Fruit fly (Drosophila melanogaster) whole organism, embryonic: ENCODE measurements around the gene CG15446.

Experiments used
- Awh ChIP-seq: fragments of 200-800 bp; sonication (Bioruptor generic); IDR thresholded peaks from 2 replicates; pipeline ENCODE4, ENCODE4 v1.3.6; 2022; ENCODE audit warnings: missing biosample characterization, missing genetic modification characterization
- CG10209 ChIP-seq: fragments of 200-800 bp; sonication (Bioruptor generic); optimal IDR thresholded peaks from 3 replicates; lab custom pipeline; 2017; ENCODE audit warnings: missing biosample characterization, mild to moderate bottlenecking, missing genetic modification characterization, missing genetic modification reagents
- CG1024 ChIP-seq: fragments of 200-800 bp; sonication (Bioruptor generic); IDR thresholded peaks from 2 replicates; pipeline ENCODE4 v1.3.6; 2022; ENCODE audit warnings: missing biosample characterization, missing genetic modification characterization
- CG11456 ChIP-seq: fragments of 200-800 bp; sonication (Bioruptor generic); IDR thresholded peaks from 3 replicates; pipeline ENCODE4 v1.3.6; 2022; ENCODE audit warnings: missing biosample characterization, missing genetic modification characterization
- CG14710 ChIP-seq: fragments of 200-800 bp; sonication (Bioruptor generic); optimal IDR thresholded peaks from 3 replicates; lab custom pipeline; 2019; ENCODE audit warnings: missing biosample characterization, mild to moderate bottlenecking, missing genetic modification characterization, moderate library complexity
- CG15479 ChIP-seq: fragments of 200-800 bp; sonication (Bioruptor generic); optimal IDR thresholded peaks from 3 replicates; lab custom pipeline; 2019; ENCODE audit warnings: missing biosample characterization, mild to moderate bottlenecking, missing genetic modification characterization, moderate library complexity
- CG15601 ChIP-seq: fragments of 200-800 bp; sonication (Bioruptor generic); optimal IDR thresholded peaks from 3 replicates; lab custom pipeline; 2019; ENCODE audit warnings: missing biosample characterization, mild to moderate bottlenecking, missing genetic modification characterization, moderate library complexity
- CG2199 ChIP-seq: fragments of 200-800 bp; sonication (Bioruptor generic); IDR thresholded peaks from 3 replicates; pipeline ENCODE4 v1.3.6; 2022; ENCODE audit warnings: missing biosample characterization, missing genetic modification characterization
- CG2889 ChIP-seq: fragments of 200-800 bp; sonication (Bioruptor generic); IDR thresholded peaks from 3 replicates; pipeline ENCODE4 v1.3.6; 2022; ENCODE audit warnings: missing biosample characterization, missing genetic modification characterization
- CG32772 ChIP-seq: fragments of 200-800 bp; sonication (Bioruptor generic); IDR thresholded peaks from 2 replicates; pipeline ENCODE4 v1.3.6; 2022; ENCODE audit warnings: missing biosample characterization, missing genetic modification characterization
- CG3726 ChIP-seq: fragments of 200-800 bp; sonication (Bioruptor generic); IDR thresholded peaks from 3 replicates; pipeline ENCODE4, ENCODE4 v1.3.6; 2022; ENCODE audit warnings: missing biosample characterization, missing genetic modification characterization
- CG3995 ChIP-seq: fragments of 200-800 bp; sonication (Bioruptor generic); optimal IDR thresholded peaks from 3 replicates; lab custom pipeline; 2016; ENCODE audit warnings: missing biosample characterization, missing genetic modification characterization
- CG42726 ChIP-seq: fragments of 200-800 bp; sonication (Bioruptor generic); IDR thresholded peaks from 2 replicates; pipeline ENCODE4 v1.3.6; 2022; ENCODE audit warnings: missing biosample characterization, missing genetic modification characterization; ENCODE audit not compliant: partially characterized antibody
- CG43689 ChIP-seq: fragments of 200-800 bp; sonication (Bioruptor generic); IDR thresholded peaks from 2 replicates; pipeline ENCODE4 v1.3.6; 2022; ENCODE audit warnings: missing biosample characterization, missing genetic modification characterization
- CG5953 ChIP-seq: fragments of 200-800 bp; sonication (Bioruptor generic); IDR thresholded peaks from 2 replicates; pipeline ENCODE4 v1.3.6; 2022; ENCODE audit warnings: missing biosample characterization, missing genetic modification characterization
- CG6683 ChIP-seq: fragments of 200-800 bp; sonication (Bioruptor generic); optimal IDR thresholded peaks from 2 replicates; lab custom pipeline; 2017; ENCODE audit warnings: missing biosample characterization, mild to moderate bottlenecking, missing genetic modification characterization, missing genetic modification reagents
- CG6813 ChIP-seq: fragments of 200-800 bp; sonication (Bioruptor generic); optimal IDR thresholded peaks from 2 replicates; lab custom pipeline; 2017; ENCODE audit warnings: missing biosample characterization, missing genetic modification characterization, mild to moderate bottlenecking, moderate library complexity, missing genetic modification reagents
- CG7786 ChIP-seq: fragments of 200-800 bp; sonication (Bioruptor generic); optimal IDR thresholded peaks from 2 replicates; lab custom pipeline; 2016; ENCODE audit warnings: missing biosample characterization, missing genetic modification characterization
- CG8290 ChIP-seq, 3 experiments: fragments of 200-800 bp; sonication (Bioruptor generic); optimal IDR thresholded peaks; 2 replicates each; lab custom pipeline; 2016 to 2019; ENCODE audit warnings: missing biosample characterization in 3 of 3, missing genetic modification characterization in 3 of 3, mild to moderate bottlenecking in 2 of 3, moderate library complexity in 1 of 3
- CG9932 ChIP-seq: fragments of 200-800 bp; sonication (Bioruptor generic); IDR thresholded peaks from 2 replicates; pipeline ENCODE4 v1.3.6; 2022; ENCODE audit warnings: missing biosample characterization, missing genetic modification characterization
- Drgx ChIP-seq: fragments of 200-800 bp; sonication (Bioruptor generic); IDR thresholded peaks from 2 replicates; pipeline ENCODE4 v1.3.6; 2022; ENCODE audit warnings: missing biosample characterization, missing genetic modification characterization
- ERR ChIP-seq: fragments of 200-800 bp; sonication (Bioruptor generic); optimal IDR thresholded peaks from 2 replicates; lab custom pipeline; 2016; ENCODE audit warnings: missing biosample characterization, missing genetic modification characterization
- Hmr ChIP-seq: fragments of 200-800 bp; sonication (Bioruptor generic); optimal IDR thresholded peaks from 3 replicates; lab custom pipeline; 2017; ENCODE audit warnings: mild to moderate bottlenecking, missing biosample characterization, missing genetic modification reagents, missing genetic modification characterization
- Max ChIP-seq: fragments of 200-800 bp; sonication (Bioruptor generic); optimal IDR thresholded peaks from 2 replicates; lab custom pipeline; 2016; ENCODE audit warnings: missing biosample characterization, mild to moderate bottlenecking, missing genetic modification characterization
- Mrtf ChIP-seq: fragments of 200-800 bp; sonication (Bioruptor generic); IDR thresholded peaks from 3 replicates; pipeline ENCODE4 v1.3.6; 2022; ENCODE audit warnings: missing biosample characterization, missing genetic modification characterization
- NC2α ChIP-seq: fragments of 200-800 bp; sonication (Bioruptor generic); optimal IDR thresholded peaks from 2 replicates; lab custom pipeline; 2016; ENCODE audit warnings: missing biosample characterization, missing genetic modification characterization
- Neu2 ChIP-seq: fragments of 200-800 bp; sonication (Bioruptor generic); optimal IDR thresholded peaks from 3 replicates; lab custom pipeline; 2016; ENCODE audit warnings: missing biosample characterization, missing genetic modification characterization, borderline replicate concordance
- Side ChIP-seq: fragments of 200-800 bp; sonication (Bioruptor generic); optimal IDR thresholded peaks from 2 replicates; lab custom pipeline; 2016; ENCODE audit warnings: missing biosample characterization, missing genetic modification characterization
- Vsx1 ChIP-seq: fragments of 200-800 bp; sonication (Bioruptor generic); optimal IDR thresholded peaks from 2 replicates; lab custom pipeline; 2017; ENCODE audit warnings: missing biosample characterization, mild to moderate bottlenecking, missing genetic modification characterization, missing genetic modification reagents
- al ChIP-seq: fragments of 200-800 bp; sonication (Bioruptor generic); IDR thresholded peaks from 2 replicates; pipeline ENCODE4 v1.3.6; 2022; ENCODE audit warnings: missing biosample characterization, missing genetic modification characterization
- emc ChIP-seq: fragments of 200-800 bp; sonication (Bioruptor generic); optimal IDR thresholded peaks from 2 replicates; lab custom pipeline; 2016; ENCODE audit warnings: missing biosample characterization, missing genetic modification characterization
- ewg ChIP-seq: fragments of 200-800 bp; sonication (Bioruptor generic); optimal IDR thresholded peaks from 3 replicates; lab custom pipeline; 2017; ENCODE audit warnings: mild to moderate bottlenecking, missing biosample characterization, missing genetic modification reagents, missing genetic modification characterization
- eyg ChIP-seq: fragments of 200-800 bp; sonication (Bioruptor generic); optimal IDR thresholded peaks from 3 replicates; lab custom pipeline; 2016; ENCODE audit warnings: missing biosample characterization, missing genetic modification characterization
- fu2 ChIP-seq: fragments of 200-800 bp; sonication (Bioruptor generic); optimal IDR thresholded peaks from 2 replicates; lab custom pipeline; 2016; ENCODE audit warnings: missing biosample characterization, missing genetic modification characterization
- grau ChIP-seq: fragments of 200-800 bp; optimal IDR thresholded peaks from 3 replicates; lab custom pipeline; 2019; ENCODE audit warnings: missing biosample characterization, mild to moderate bottlenecking, missing genetic modification characterization, moderate library complexity
- gro ChIP-seq: fragments of 200-800 bp; sonication (Bioruptor generic); optimal IDR thresholded peaks from 2 replicates; lab custom pipeline; 2016; ENCODE audit warnings: missing biosample characterization, missing genetic modification characterization
- her ChIP-seq: fragments of 200-800 bp; sonication (Bioruptor generic); optimal IDR thresholded peaks from 2 replicates; lab custom pipeline; 2016; ENCODE audit warnings: missing biosample characterization, missing genetic modification characterization
- hkb ChIP-seq, 2 experiments: fragments of 200-800 bp in 1 of 2; fragments of >200 bp in 1 of 2; sonication (Bioruptor generic) in 1 of 2; IDR thresholded peaks in 1 of 2; optimal IDR thresholded peaks in 1 of 2; 2 replicates each; pipeline versions ENCODE4 v1.3.6 to Lab custom; 2017 to 2022; ENCODE audit warnings: missing biosample characterization in 1 of 2, missing genetic modification characterization in 1 of 2
- ind ChIP-seq: fragments of 200-800 bp; sonication (Bioruptor generic); optimal IDR thresholded peaks from 3 replicates; lab custom pipeline; 2016; ENCODE audit warnings: missing biosample characterization, missing genetic modification characterization
- kah ChIP-seq: fragments of 200-800 bp; sonication (Bioruptor generic); optimal IDR thresholded peaks from 2 replicates; lab custom pipeline; 2018; ENCODE audit warnings: missing biosample characterization, mild to moderate bottlenecking, missing genetic modification characterization
- lov ChIP-seq, 2 experiments: fragments of 200-800 bp in 1 of 2; fragments of >200 bp in 1 of 2; sonication (Bioruptor generic) in 1 of 2; IDR thresholded peaks in 1 of 2; optimal IDR thresholded peaks in 1 of 2; 2 replicates in 1 of 2; 3 replicates in 1 of 2; pipeline versions ENCODE4 v1.3.6 to Lab custom; 2017 to 2022; ENCODE audit warnings: missing biosample characterization in 1 of 2, missing genetic modification characterization in 1 of 2
- mld ChIP-seq: fragments of 200-800 bp; sonication (Bioruptor generic); IDR thresholded peaks from 3 replicates; pipeline ENCODE4 v1.3.6; 2022; ENCODE audit warnings: missing biosample characterization, missing genetic modification characterization; ENCODE audit not compliant: partially characterized antibody
- sima ChIP-seq: fragments of 200-800 bp; sonication (Bioruptor generic); optimal IDR thresholded peaks from 2 replicates; lab custom pipeline; 2016; ENCODE audit warnings: missing biosample characterization, missing genetic modification characterization
- slbo ChIP-seq: fragments of 200-800 bp; sonication (Bioruptor generic); IDR thresholded peaks from 2 replicates; pipeline ENCODE4 v1.3.6; 2022; ENCODE audit warnings: missing biosample characterization, missing genetic modification characterization
- tin ChIP-seq: fragments of 200-800 bp; sonication (Bioruptor generic); optimal IDR thresholded peaks from 3 replicates; lab custom pipeline; 2016; ENCODE audit warnings: missing biosample characterization, missing genetic modification characterization
- tll ChIP-seq, 2 experiments: fragments of 200-800 bp in 1 of 2; fragments of >200 bp in 1 of 2; sonication (Bioruptor generic) in 1 of 2; optimal IDR thresholded peaks; 2 replicates each; lab custom pipeline; 2017 to 2019; ENCODE audit warnings: missing biosample characterization in 2 of 2, missing genetic modification characterization in 2 of 2, mild to moderate bottlenecking in 1 of 2, moderate library complexity in 1 of 2
- tup ChIP-seq: fragments of 200-800 bp; sonication (Bioruptor generic); optimal IDR thresholded peaks from 2 replicates; lab custom pipeline; 2016; ENCODE audit warnings: missing biosample characterization, mild to moderate bottlenecking, missing genetic modification characterization, moderate library complexity
- wek ChIP-seq: fragments of 200-800 bp; sonication (Bioruptor generic); optimal IDR thresholded peaks from 3 replicates; lab custom pipeline; 2018; ENCODE audit warnings: missing biosample characterization, mild to moderate bottlenecking, missing genetic modification characterization, moderate library complexity
- zf30C ChIP-seq: fragments of 200-800 bp; sonication (Bioruptor generic); optimal IDR thresholded peaks from 3 replicates; lab custom pipeline; 2018; ENCODE audit warnings: missing biosample characterization, mild to moderate bottlenecking, missing genetic modification characterization

CG15446 gene

DNA sequence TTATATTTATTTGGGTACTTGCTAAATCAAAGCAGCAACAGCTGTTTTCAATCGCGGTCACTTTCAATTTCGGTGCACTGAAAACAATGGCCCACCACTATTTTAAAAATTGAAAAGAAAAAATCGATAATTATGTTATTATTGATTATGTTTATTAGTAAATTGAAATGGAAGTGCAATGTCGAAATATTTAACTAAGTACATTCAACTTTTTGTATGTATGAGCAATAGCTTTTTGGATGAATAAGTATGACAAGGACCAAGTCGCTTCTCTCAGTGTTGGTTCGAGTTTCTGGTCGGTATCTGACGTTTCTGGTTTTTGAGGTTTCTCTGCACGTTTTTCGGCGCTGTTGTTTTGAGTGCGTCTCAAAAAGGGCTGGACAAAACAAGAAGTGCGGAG, 22.2 kb upstream of the CG15446 start (continued):
- no peak for TF ChIP-seq CG3995 (GFP tag; lab: Kevin White, UChicago)
- TF ChIP-seq Awh (GFP tag; lab: Robert Waterston, UW), result no peak
- no peak for TF ChIP-seq CG2889
- no peak for TF ChIP-seq lov (optimal IDR thresholded peaks at IDR 0.05; lab: Kevin White, UChicago)
- TF ChIP-seq lov (GFP tag; IDR thresholded peaks at IDR 0.05; lab: Robert Waterston, UW), result 0 out of 3 replicates have a peak, but pooled peaks have one; percentile 37
- peak; percentile 42 for TF ChIP-seq ewg
- peak; percentile 55 for TF ChIP-seq CG32772
- TF ChIP-seq Vsx1 (GFP tag; lab: Kevin White, UChicago), result peak; percentile 35
- peak; percentile 22 for TF ChIP-seq tup (GFP tag; lab: Kevin White, UChicago)
- TF ChIP-seq CG11456 (GFP tag; lab: Robert Waterston, UW), result no peak
- 0 out of 3 replicates have a peak, but pooled peaks have one; percentile 45 for TF ChIP-seq CG3726 (GFP tag; lab: Robert Waterston, UW)
- TF ChIP-seq CG43689 (GFP tag; lab: Robert Waterston, UW), result no peak
- no peak for TF ChIP-seq her (GFP tag; lab: Kevin White, UChicago)
- no peak for TF ChIP-seq ERR (GFP tag; lab: Kevin White, UChicago)
- TF ChIP-seq gro (GFP tag; lab: Kevin White, UChicago), result no peak
- no peak for TF ChIP-seq emc
- peak; percentile 71 for TF ChIP-seq tin (GFP tag; lab: Kevin White, UChicago)
- peak; percentile 73 for TF ChIP-seq slbo
- no peak for TF ChIP-seq CG6683
- TF ChIP-seq CG14710 (tag; lab: Kevin White, UChicago), result no peak
- no peak for TF ChIP-seq wek (GFP tag; lab: Kevin White, UChicago)
- no peak for TF ChIP-seq CG42726 (GFP tag; lab: Robert Waterston, UW)
- TF ChIP-seq CG15479 (GFP tag; lab: Kevin White, UChicago), result no peak
- TF ChIP-seq Max (GFP tag; lab: Kevin White, UChicago), result peak; percentile 51
- no peak for TF ChIP-seq fu2 (GFP tag; lab: Kevin White, UChicago)
- peak; percentile 7 for TF ChIP-seq kah (GFP tag; lab: Kevin White, UChicago)
- TF ChIP-seq zf30C (GFP tag; lab: Kevin White, UChicago), result peak; percentile 58
- peak; percentile 77 for TF ChIP-seq grau (tag; lab: Kevin White, UChicago)
- TF ChIP-seq Neu2, result no peak
- TF ChIP-seq CG7786 (GFP tag; lab: Kevin White, UChicago), result peak; percentile 18
- TF ChIP-seq CG6813 (GFP tag; lab: Kevin White, UChicago), result peak; percentile 39
- TF ChIP-seq Mrtf, result peak; percentile 24; the same call in 1 of the 3 replicates
- TF ChIP-seq sima, result no peak
- peak; percentile 45; the same call in 1 of the 2 replicates for TF ChIP-seq CG5953 (GFP tag; lab: Robert Waterston, UW)
- TF ChIP-seq CG1024 (GFP tag; lab: Robert Waterston, UW), result no peak
- peak; percentile 61 for TF ChIP-seq ind
- TF ChIP-seq tll (GFP tag; optimal IDR thresholded peaks at IDR 0.05; lab: Kevin White, UChicago), result no peak
- peak; percentile 64 for TF ChIP-seq CG9932
- no peak for TF ChIP-seq CG2199 (GFP tag; lab: Robert Waterston, UW)
- no peak for TF ChIP-seq NC2α (GFP tag; lab: Kevin White, UChicago)
- peak; percentile 90 for TF ChIP-seq CG15601 (tag; lab: Kevin White, UChicago)
- TF ChIP-seq mld, result no peak
- TF ChIP-seq Hmr (GFP tag; lab: Kevin White, UChicago), result peak; percentile 65
- peak; percentile 12 for TF ChIP-seq Side (GFP tag; lab: Kevin White, UChicago)
- no peak for TF ChIP-seq hkb (optimal IDR thresholded peaks at IDR 0.05; lab: Kevin White, UChicago)
- TF ChIP-seq hkb (GFP tag; IDR thresholded peaks at IDR 0.05; lab: Robert Waterston, UW), result peak; percentile 70
- peak; percentile 76 for TF ChIP-seq Drgx (GFP tag; lab: Robert Waterston, UW)
- no peak for TF ChIP-seq eyg
- TF ChIP-seq al (GFP tag; lab: Robert Waterston, UW), result peak; percentile 44
- peak; percentile 55 for TF ChIP-seq CG10209 (GFP tag; lab: Kevin White, UChicago)
- peak; percentile 17 for TF ChIP-seq CG8290 (GFP tag; optimal IDR thresholded peaks at IDR 0.05; lab: Kevin White, UChicago)
- TF ChIP-seq CG8290 (tag; optimal IDR thresholded peaks at IDR 0.05; lab: Kevin White, UChicago), result peak in 1 of 2 experiments; percentile 60
